Worm (Caenorhabditis elegans): ENCODE data around the gene sri-36.

The sri-36 gene

DNA sequence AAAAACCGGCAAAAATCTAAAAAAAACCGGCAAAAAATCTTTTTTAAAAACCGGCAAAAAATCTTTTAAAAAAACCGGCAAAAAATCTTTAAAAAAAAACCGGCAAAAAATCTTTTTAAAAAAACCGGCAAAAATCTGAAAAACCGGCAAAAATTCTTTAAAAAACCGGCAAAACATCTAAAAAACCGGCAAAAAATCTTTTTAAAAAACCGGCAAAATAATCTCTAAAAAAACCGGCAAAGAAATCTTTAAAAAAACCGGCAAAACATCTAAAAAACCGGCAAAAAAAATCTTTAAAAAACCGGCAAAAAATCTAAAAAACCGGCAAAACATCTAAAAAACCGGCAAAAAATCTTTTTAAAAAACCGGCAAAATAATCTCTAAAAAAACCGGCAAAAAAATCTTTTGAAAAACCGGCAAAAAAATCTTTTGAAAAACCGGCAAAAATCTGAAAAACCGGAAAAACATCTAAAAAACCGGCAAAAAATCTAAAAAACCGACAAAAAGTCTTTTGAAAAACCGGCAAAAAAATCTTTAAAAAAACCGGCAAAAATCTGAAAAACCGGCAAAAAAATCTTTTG is 14.9 kb downstream of the sri-36 start:
- TF ChIP-seq nhr-12 (tag; optimal IDR thresholded peaks at IDR 0.05) (peak; percentile 32), mdl-1 (tag; optimal IDR thresholded peaks at IDR 0.05) (peak; percentile 8), nhr-28 (tag; optimal IDR thresholded peaks at IDR 0.05) (peak; percentile 14), nhr-67 (tag; optimal IDR thresholded peaks at IDR 0.05) (peak; percentile 34)

DNA sequence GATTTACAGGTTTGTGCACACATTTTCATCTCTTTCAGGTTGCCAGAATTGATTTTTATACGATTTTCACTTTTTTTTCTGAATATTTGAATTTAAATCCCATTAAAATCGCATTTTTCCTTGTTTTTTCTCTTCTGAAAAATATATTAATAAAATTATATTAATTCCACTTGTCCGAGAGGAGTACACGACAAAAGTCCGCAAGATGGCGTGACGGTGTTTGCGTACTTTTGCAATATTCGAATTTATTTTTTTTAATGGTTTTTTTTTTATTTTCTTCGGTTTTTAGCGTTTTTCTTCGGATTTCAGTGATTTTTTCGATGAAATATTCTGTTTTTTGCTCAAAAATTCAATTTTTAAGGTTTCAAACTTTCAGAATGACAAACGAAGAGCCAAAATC is 20.5 kb downstream of the sri-36 start, which contains the start of gene usp-39:
Gene usp-39, plus strand, starts transcription at position 377 of the 400 bp plus-strand sequence.
- TF ChIP-seq nhr-28 (tag; optimal IDR thresholded peaks at IDR 0.05) (no peak), R02D3.7 (tag; optimal IDR thresholded peaks at IDR 0.05) (peak; percentile 69), ceh-82 (tag; optimal IDR thresholded peaks at IDR 0.05) (peak; percentile 45), elt-2 (tag; optimal IDR thresholded peaks at IDR 0.05) (peak; percentile 55), fkh-10 (GFP tag; optimal IDR thresholded peaks at IDR 0.05) (peak; percentile 53), ztf-4 (tag; optimal IDR thresholded peaks at IDR 0.05) (no peak), jun-1 (tag; optimal IDR thresholded peaks at IDR 0.05) (peak; percentile 45), tbx-2 (tag; optimal IDR thresholded peaks at IDR 0.05) (no peak), snpc-4 (tag; optimal IDR thresholded peaks at IDR 0.05) (peak; percentile 83), pha-4 (tag; optimal IDR thresholded peaks at IDR 0.05) (peak; percentile 85), elt-3 (tag; optimal IDR thresholded peaks at IDR 0.05) (no peak), egl-5 (tag; optimal IDR thresholded peaks at IDR 0.05) (peak; percentile 84), nhr-25 (tag; optimal IDR thresholded peaks at IDR 0.05) (no peak), nhr-67 (tag; optimal IDR thresholded peaks at IDR 0.05) (no peak), skn-1 (tag; optimal IDR thresholded peaks at IDR 0.05) (peak; percentile 0), aly-2 (tag; optimal IDR thresholded peaks at IDR 0.05) (no peak), mdl-1 (tag; optimal IDR thresholded peaks at IDR 0.05) (no peak), fkh-2 (tag; optimal IDR thresholded peaks at IDR 0.05) (no peak), ceh-9 (tag; optimal IDR thresholded peaks at IDR 0.05) (no peak), nfya-1 (tag; optimal IDR thresholded peaks at IDR 0.05; ENCODE audit: insufficient read depth) (peak; percentile 75), lin-39 (tag; optimal IDR thresholded peaks at IDR 0.05) (peak; percentile 6), daf-12 (tag; optimal IDR thresholded peaks at IDR 0.05) (no peak), unc-62 (GFP tag; optimal IDR thresholded peaks at IDR 0.05) (peak; percentile 12), lin-15B (tag; optimal IDR thresholded peaks at IDR 0.05) (peak; percentile 89), ztf-11 (tag; optimal IDR thresholded peaks at IDR 0.05) (no peak), nhr-77 (tag; optimal IDR thresholded peaks at IDR 0.05) (no peak), pqm-1 (tag; optimal IDR thresholded peaks at IDR 0.05) (peak; percentile 5), nhr-43 (tag; optimal IDR thresholded peaks at IDR 0.05; ENCODE audit: poor library complexity, severe bottlenecking) (no peak), hmg-11 (tag; optimal IDR thresholded peaks at IDR 0.05) (peak; percentile 88), sea-2 (GFP tag; optimal IDR thresholded peaks at IDR 0.05) (no peak), nhr-23 (tag; optimal IDR thresholded peaks at IDR 0.05) (peak; percentile 88), lsy-12 (tag; optimal IDR thresholded peaks at IDR 0.05) (no peak), nhr-12 (tag; optimal IDR thresholded peaks at IDR 0.05) (no peak), ceh-28 (tag; optimal IDR thresholded peaks at IDR 0.05) (peak; percentile 53), mml-1 (tag; optimal IDR thresholded peaks at IDR 0.05) (no peak)

DNA sequence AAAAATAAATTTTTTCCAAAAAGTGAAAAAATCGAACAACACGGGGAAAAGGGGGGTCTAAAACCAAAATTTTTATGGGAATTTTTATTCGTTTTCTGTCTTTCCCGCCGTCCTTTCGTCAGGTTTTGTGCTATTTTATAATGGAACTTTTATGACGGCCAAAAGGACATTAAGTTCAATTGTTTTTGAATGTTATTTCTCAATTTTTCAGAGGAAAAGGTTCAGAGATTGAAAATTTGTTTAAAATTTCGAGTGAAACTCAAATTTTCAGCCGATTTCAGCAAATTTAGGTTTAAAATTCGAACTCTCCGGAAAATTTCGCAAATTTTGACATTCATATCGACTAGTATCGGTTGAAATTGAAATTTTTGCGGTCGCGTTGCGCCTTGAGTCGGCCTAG is 21.4 kb downstream of the sri-36 start, which contains the start of gene nep-18:
Gene nep-18, minus strand, starts transcription at position 101 of the 400 bp plus-strand sequence.
- TF ChIP-seq fkh-10 (GFP tag; optimal IDR thresholded peaks at IDR 0.05) (no peak), lsy-12 (tag; optimal IDR thresholded peaks at IDR 0.05) (no peak), ZK546.5 (tag; optimal IDR thresholded peaks at IDR 0.05) (no peak), nfya-1 (tag; optimal IDR thresholded peaks at IDR 0.05; ENCODE audit: insufficient read depth) (no peak), elt-2 (tag; optimal IDR thresholded peaks at IDR 0.05) (no peak), jun-1 (tag; optimal IDR thresholded peaks at IDR 0.05) (no peak), nhr-23 (tag; optimal IDR thresholded peaks at IDR 0.05) (no peak), fkh-2 (tag; optimal IDR thresholded peaks at IDR 0.05) (no peak), sea-2 (GFP tag; optimal IDR thresholded peaks at IDR 0.05) (no peak), unc-62 (GFP tag; optimal IDR thresholded peaks at IDR 0.05) (no peak), egl-27 (tag; optimal IDR thresholded peaks at IDR 0.05) (no peak), lin-15B (tag; optimal IDR thresholded peaks at IDR 0.05) (no peak), nhr-12 (tag; optimal IDR thresholded peaks at IDR 0.05) (no peak), snpc-4 (tag; optimal IDR thresholded peaks at IDR 0.05) (no peak), nhr-76 (tag; optimal IDR thresholded peaks at IDR 0.05) (no peak), ceh-28 (tag; optimal IDR thresholded peaks at IDR 0.05) (no peak), nhr-67 (tag; optimal IDR thresholded peaks at IDR 0.05) (no peak)
